Fruit fly (Drosophila melanogaster): Measurements from ENCODE around the gene U2af38.

The U2af38 gene

DNA sequence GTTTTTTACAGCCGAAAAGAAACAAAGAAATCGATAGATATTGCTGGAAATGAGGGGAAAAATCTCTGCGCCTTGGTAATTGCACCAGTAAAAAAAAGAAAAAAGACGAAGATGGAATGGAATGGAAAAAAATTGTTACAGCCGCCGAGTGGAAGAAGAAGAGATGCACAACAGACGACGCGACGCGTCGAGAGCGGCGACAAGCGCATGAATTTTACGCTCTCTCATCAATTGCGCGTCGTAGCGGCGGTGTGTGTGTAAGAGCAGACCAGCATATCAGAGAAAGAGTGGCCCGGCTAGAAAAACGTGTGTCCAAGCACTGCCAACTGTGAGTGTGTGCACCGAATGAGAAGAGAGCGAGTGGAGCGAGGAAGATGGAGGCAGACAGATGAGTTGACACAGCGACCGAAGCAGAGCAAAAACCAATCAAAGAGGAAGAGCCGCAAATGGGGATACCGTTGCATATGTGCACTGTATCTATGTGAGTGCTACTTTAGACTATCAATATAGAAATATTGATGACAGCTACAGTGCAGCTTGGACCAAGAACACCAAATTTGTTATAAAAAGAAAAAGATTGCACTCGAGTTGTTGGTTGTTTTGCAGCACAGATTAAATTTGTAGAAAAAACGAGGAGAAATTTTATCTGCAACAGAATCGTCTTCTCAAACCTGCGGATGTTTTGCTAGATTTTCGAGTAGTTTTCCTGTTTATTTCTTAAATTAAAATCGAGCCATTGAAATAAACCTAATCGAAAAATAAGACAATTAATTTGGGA lies 45.2 kb downstream of the U2af38 start (continued):
- no peak for TF ChIP-seq CG17612 (GFP tag; IDR thresholded peaks at IDR 0.05)
- TF ChIP-seq HLH3B (GFP tag; IDR thresholded peaks at IDR 0.05): no peak
- TF ChIP-seq CHES-1-like (GFP tag; optimal IDR thresholded peaks at IDR 0.05): peak; percentile 26
- no peak for TF ChIP-seq Atf-2 (GFP tag; optimal IDR thresholded peaks at IDR 0.05)
- TF ChIP-seq wek (GFP tag; optimal IDR thresholded peaks at IDR 0.05): no peak
- TF ChIP-seq fru (optimal IDR thresholded peaks at IDR 0.05): no peak
- TF ChIP-seq cas (GFP tag; IDR thresholded peaks at IDR 0.05): no peak
- TF ChIP-seq CG3838 (GFP tag; optimal IDR thresholded peaks at IDR 0.05): no peak
- 0 out of 2 replicates have a peak, but pooled peaks have one; percentile 38 for TF ChIP-seq CG6689 (GFP tag; IDR thresholded peaks at IDR 0.05)
- no peak for TF ChIP-seq chif (GFP tag; optimal IDR thresholded peaks at IDR 0.05)
- TF ChIP-seq Med (GFP tag): peak; percentile 42
- TF ChIP-seq zf30C (GFP tag; optimal IDR thresholded peaks at IDR 0.05): peak; percentile 11
- TF ChIP-seq CG2875 (GFP tag; optimal IDR thresholded peaks at IDR 0.05): no peak
- TF ChIP-seq CG9876 (GFP tag; optimal IDR thresholded peaks at IDR 0.05): no peak
- no peak for TF ChIP-seq CG15269 (tag; optimal IDR thresholded peaks at IDR 0.05)
- no peak for TF ChIP-seq Optix (GFP tag; IDR thresholded peaks at IDR 0.05)
- peak in 1 of 3 experiments; percentile 15 for TF ChIP-seq Stat92E (GFP tag; optimal IDR thresholded peaks at IDR 0.05)
- TF ChIP-seq Dp (GFP tag; optimal IDR thresholded peaks at IDR 0.05): no peak
- no peak for TF ChIP-seq Eip74EF (GFP tag; optimal IDR thresholded peaks at IDR 0.05)
- no peak for TF ChIP-seq ind (GFP tag; optimal IDR thresholded peaks at IDR 0.05)
- TF ChIP-seq scrt (GFP tag; optimal IDR thresholded peaks at IDR 0.05): peak; percentile 39
- TF ChIP-seq h (optimal IDR thresholded peaks at IDR 0.05): no peak
- no peak for TF ChIP-seq CG2120 (GFP tag; optimal IDR thresholded peaks at IDR 0.05)
- no peak for TF ChIP-seq CG10431 (GFP tag; optimal IDR thresholded peaks at IDR 0.05)
- peak; percentile 13 for TF ChIP-seq CG13624 (GFP tag; optimal IDR thresholded peaks at IDR 0.05)
- TF ChIP-seq lola (GFP tag; optimal IDR thresholded peaks at IDR 0.05): no peak
- 0 out of 2 replicates have a peak, but pooled peaks have one; percentile 22 for TF ChIP-seq CG17328 (GFP tag; IDR thresholded peaks at IDR 0.05)
- TF ChIP-seq zen2 (GFP tag; IDR thresholded peaks at IDR 0.05; ENCODE audit: partially characterized antibody): peak; percentile 82
- TF ChIP-seq Lhr (GFP tag; optimal IDR thresholded peaks at IDR 0.05): no peak
- TF ChIP-seq CG15514 (GFP tag; optimal IDR thresholded peaks at IDR 0.05): peak; percentile 7
- peak in 1 of 2 experiments; percentile 48 for TF ChIP-seq eve (GFP tag; optimal IDR thresholded peaks at IDR 0.05)
- no peak for TF ChIP-seq BEAF-32 (GFP tag; optimal IDR thresholded peaks at IDR 0.05)
- no peak for TF ChIP-seq lbe (GFP tag; optimal IDR thresholded peaks at IDR 0.05)
- no peak for TF ChIP-seq CG3407 (GFP tag; optimal IDR thresholded peaks at IDR 0.05)
- TF ChIP-seq chinmo (GFP tag; IDR thresholded peaks at IDR 0.05; ENCODE audit: partially characterized antibody): peak; percentile 96; the same call in 3 of the 4 replicates
- TF ChIP-seq CG7987 (GFP tag; optimal IDR thresholded peaks at IDR 0.05): peak; percentile 22
- TF ChIP-seq CG17361 (GFP tag; IDR thresholded peaks at IDR 0.05): 0 out of 3 replicates have a peak, but pooled peaks have one; percentile 22
- TF ChIP-seq kni (GFP tag; optimal IDR thresholded peaks at IDR 0.05): peak; percentile 94
- TF ChIP-seq phol (tag; optimal IDR thresholded peaks at IDR 0.05): no peak
- peak; percentile 32 for TF ChIP-seq CG16863 (GFP tag; optimal IDR thresholded peaks at IDR 0.05)
- TF ChIP-seq Ravus (GFP tag; IDR thresholded peaks at IDR 0.05): no peak
- TF ChIP-seq jigr1 (GFP tag; IDR thresholded peaks at IDR 0.05): no peak
- TF ChIP-seq corto (GFP tag; optimal IDR thresholded peaks at IDR 0.05): peak; percentile 2
- TF ChIP-seq CG5180 (GFP tag; optimal IDR thresholded peaks at IDR 0.05): no peak
- no peak for TF ChIP-seq tna (GFP tag; IDR thresholded peaks at IDR 0.05; ENCODE audit: partially characterized antibody)
- TF ChIP-seq sd (tag; optimal IDR thresholded peaks at IDR 0.05): peak; percentile 60
- no peak for TF ChIP-seq bigmax (GFP tag; optimal IDR thresholded peaks at IDR 0.05)
- TF ChIP-seq sens (GFP tag): peak; percentile 87
